Fruit fly (Drosophila melanogaster): ENCODE measurements around the gene CG13050.

CG13050 gene

dm6 chr3L:16263043-16263442 lies 16.0 kb downstream of the CG13050 start, which contains the start of gene CG13070:
Gene CG13070 (plus strand): TSS chr3L:16263343.
- no peak for TF ChIP-seq Jra (GFP tag; optimal IDR thresholded peaks at IDR 0.05)
- no peak for TF ChIP-seq rgr (GFP tag; optimal IDR thresholded peaks at IDR 0.05)
- TF ChIP-seq Dif (GFP tag; optimal IDR thresholded peaks at IDR 0.05; ENCODE audit: partially characterized antibody), result no peak
- no peak for TF ChIP-seq psq (GFP tag; optimal IDR thresholded peaks at IDR 0.05)
- TF ChIP-seq tai (GFP tag; optimal IDR thresholded peaks at IDR 0.05), result no peak
- TF ChIP-seq pan (optimal IDR thresholded peaks at IDR 0.05), result no peak
- no peak for TF ChIP-seq Hr83 (GFP tag; optimal IDR thresholded peaks at IDR 0.05; ENCODE audit: poor library complexity, severe bottlenecking)
- TF ChIP-seq Vsx2 (GFP tag; optimal IDR thresholded peaks at IDR 0.05; ENCODE audit: partially characterized antibody), result no peak
- no peak for TF ChIP-seq Rel (GFP tag; optimal IDR thresholded peaks at IDR 0.05)
- TF ChIP-seq Rel (tag; optimal IDR thresholded peaks at IDR 0.05), result no peak
- TF ChIP-seq dl (GFP tag; optimal IDR thresholded peaks at IDR 0.05; ENCODE audit: insufficient read depth in 1 of 2, partially characterized antibody in 2 of 2), result no peak
- no peak for TF ChIP-seq Dfd (GFP tag; optimal IDR thresholded peaks at IDR 0.05)
- no peak for TF ChIP-seq foxo (GFP tag; optimal IDR thresholded peaks at IDR 0.05)
- no peak for TF ChIP-seq woc (GFP tag; optimal IDR thresholded peaks at IDR 0.05)
- TF ChIP-seq sage (GFP tag; optimal IDR thresholded peaks at IDR 0.05), result no peak
- no peak for TF ChIP-seq sv (GFP tag; optimal IDR thresholded peaks at IDR 0.05)
- TF ChIP-seq Hr78 (GFP tag; optimal IDR thresholded peaks at IDR 0.05), result no peak

dm6 chr3L:16262440-16262839 lies 16.6 kb downstream of the CG13050 start, which contains the start of gene CG13071:
Gene CG13071 (plus strand): TSS chr3L:16262740.
- TF ChIP-seq sage (GFP tag; optimal IDR thresholded peaks at IDR 0.05) (no peak), Vsx2 (GFP tag; optimal IDR thresholded peaks at IDR 0.05; ENCODE audit: partially characterized antibody) (no peak), ey (GFP tag; optimal IDR thresholded peaks at IDR 0.05) (no peak), dmrt93B (GFP tag; optimal IDR thresholded peaks at IDR 0.05) (no peak), sv (GFP tag; optimal IDR thresholded peaks at IDR 0.05) (no peak), Rel (GFP tag; optimal IDR thresholded peaks at IDR 0.05) (no peak), Rel (tag; optimal IDR thresholded peaks at IDR 0.05) (no peak)

dm6 chr3L:16261505-16261904 lies 17.6 kb downstream of the CG13050 start, which contains the start of gene CG34247:
Gene CG34247 (minus strand): TSS chr3L:16261605.
- TF ChIP-seq tai (GFP tag; optimal IDR thresholded peaks at IDR 0.05), result no peak
- TF ChIP-seq Hr83 (GFP tag; optimal IDR thresholded peaks at IDR 0.05; ENCODE audit: poor library complexity, severe bottlenecking), result no peak
- TF ChIP-seq Rel (GFP tag; optimal IDR thresholded peaks at IDR 0.05), result no peak
- TF ChIP-seq Rel (tag; optimal IDR thresholded peaks at IDR 0.05), result no peak
- no peak for TF ChIP-seq CG32264 (GFP tag; optimal IDR thresholded peaks at IDR 0.05)
- no peak for TF ChIP-seq OdsH (GFP tag; optimal IDR thresholded peaks at IDR 0.05)
- no peak for TF ChIP-seq HLH106 (tag; optimal IDR thresholded peaks at IDR 0.05)
- no peak for TF ChIP-seq fru (GFP tag; optimal IDR thresholded peaks at IDR 0.05)
- no peak for TF ChIP-seq Myc (optimal IDR thresholded peaks at IDR 0.05)
- TF ChIP-seq Mio (GFP tag; optimal IDR thresholded peaks at IDR 0.05), result no peak
- TF ChIP-seq dsf (GFP tag; optimal IDR thresholded peaks at IDR 0.05; ENCODE audit: borderline replicate concordance), result no peak
- TF ChIP-seq GATAd (GFP tag; optimal IDR thresholded peaks at IDR 0.05), result no peak
- no peak for TF ChIP-seq dl (GFP tag; optimal IDR thresholded peaks at IDR 0.05; ENCODE audit: insufficient read depth in 1 of 2, partially characterized antibody in 2 of 2)
- no peak for TF ChIP-seq Jra (GFP tag; optimal IDR thresholded peaks at IDR 0.05)

- TF ChIP-seq brk (GFP tag; optimal IDR thresholded peaks at IDR 0.05) (no peak), jim (GFP tag; optimal IDR thresholded peaks at IDR 0.05) (no peak), CrebA (GFP tag; optimal IDR thresholded peaks at IDR 0.05; ENCODE audit: borderline replicate concordance) (no peak), sage (GFP tag; optimal IDR thresholded peaks at IDR 0.05) (no peak), rgr (GFP tag; optimal IDR thresholded peaks at IDR 0.05) (no peak), Dfd (GFP tag; optimal IDR thresholded peaks at IDR 0.05) (no peak), Abd-B (GFP tag; optimal IDR thresholded peaks at IDR 0.05) (no peak), usp (GFP tag; optimal IDR thresholded peaks at IDR 0.05) (no peak), Mio (GFP tag; optimal IDR thresholded peaks at IDR 0.05) (no peak), sv (GFP tag; optimal IDR thresholded peaks at IDR 0.05) (no peak), Hnf4 (GFP tag; optimal IDR thresholded peaks at IDR 0.05) (no peak), OdsH (GFP tag; optimal IDR thresholded peaks at IDR 0.05) (no peak), CG32264 (GFP tag; optimal IDR thresholded peaks at IDR 0.05) (no peak), Vsx2 (GFP tag; optimal IDR thresholded peaks at IDR 0.05; ENCODE audit: partially characterized antibody) (no peak), N (GFP tag; optimal IDR thresholded peaks at IDR 0.05) (no peak), br (GFP tag; optimal IDR thresholded peaks at IDR 0.05) (no peak), Rel (GFP tag; optimal IDR thresholded peaks at IDR 0.05) (no peak), Rel (tag; optimal IDR thresholded peaks at IDR 0.05) (no peak), Dif (GFP tag; optimal IDR thresholded peaks at IDR 0.05; ENCODE audit: partially characterized antibody) (no peak), dmrt93B (GFP tag; optimal IDR thresholded peaks at IDR 0.05) (no peak)
These were observed 19.5 kb downstream of the CG13050 start, which contains the start of gene CG13053 for dm6 chr3L:16259552-16259951. Gene CG13053 (minus strand): TSS chr3L:16259722.

All from whole organism, wandering third instar larva.